Fruit fly (Drosophila melanogaster) Kc167 (cell line): ENCODE measurements around the gene REG.

Source experiments
- Myc ChIP-seq: fragments of >200 bp; optimal IDR thresholded peaks from 2 replicates; lab custom pipeline; 2017; ENCODE audit warnings: missing external identifiers
- Sin3A ChIP-seq: fragments of >200 bp; optimal IDR thresholded peaks from 2 replicates; lab custom pipeline; 2018; ENCODE audit warnings: missing external identifiers
- h ChIP-seq: fragments of >200 bp; optimal IDR thresholded peaks from 3 replicates; lab custom pipeline; 2018; ENCODE audit warnings: missing external identifiers
- insv ChIP-seq: fragments of >200 bp; optimal IDR thresholded peaks from 3 replicates; lab custom pipeline; 2018; ENCODE audit warnings: missing external identifiers
- psq ChIP-seq: fragments of >200 bp; optimal IDR thresholded peaks from 2 replicates; lab custom pipeline; 2017; ENCODE audit warnings: missing external identifiers
- ttk ChIP-seq: sonication (Bioruptor generic); optimal IDR thresholded peaks from 2 replicates; lab custom pipeline; 2017; ENCODE audit warnings: missing external identifiers

Gene REG

DNA sequence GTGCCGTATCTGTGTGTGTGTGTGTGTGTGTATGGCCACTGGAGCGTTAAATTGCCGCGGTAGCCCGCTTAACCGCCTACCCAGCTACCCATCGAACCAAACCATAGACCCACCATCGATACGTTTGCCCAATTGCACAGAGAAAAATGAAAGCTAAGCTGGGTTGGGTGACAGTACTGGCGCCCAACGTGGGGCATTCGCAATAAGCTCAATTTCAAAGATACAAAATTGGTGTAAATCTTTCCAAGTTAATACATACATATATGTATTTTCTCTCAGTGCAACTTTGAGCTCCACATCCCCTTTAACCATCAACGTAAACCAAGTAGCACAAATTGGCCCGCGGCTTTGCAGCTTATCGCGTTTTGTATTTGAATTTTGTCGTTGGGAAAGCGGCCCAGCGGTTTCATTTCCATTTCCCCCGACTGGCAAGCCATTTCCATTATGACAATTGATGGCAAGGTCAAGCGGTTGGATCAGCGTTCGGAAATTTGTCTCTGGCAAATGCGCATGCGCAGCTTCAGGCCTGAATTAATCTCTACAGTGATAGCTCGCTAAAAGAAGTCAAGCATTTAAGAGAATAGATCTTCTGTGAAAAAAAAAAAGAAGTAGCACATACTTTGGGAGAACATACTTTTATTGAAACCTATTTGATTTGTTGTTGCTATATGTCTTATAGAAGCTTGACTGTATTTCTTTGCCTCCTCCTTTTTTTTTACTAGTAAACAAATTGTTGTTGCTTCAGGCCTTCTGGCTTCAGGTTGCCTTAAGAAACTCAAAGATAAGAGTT, 20.5 kb downstream of the REG start:
- no peak for TF ChIP-seq ttk (lab: Kevin White, UChicago)
- TF ChIP-seq Sin3A (lab: Kevin White, UChicago) = no peak
- TF ChIP-seq psq (lab: Kevin White, UChicago) = no peak
- no peak for TF ChIP-seq insv (lab: Kevin White, UChicago)
- TF ChIP-seq h (lab: Kevin White, UChicago) = no peak
- TF ChIP-seq Myc (lab: Kevin White, UChicago) = no peak

DNA sequence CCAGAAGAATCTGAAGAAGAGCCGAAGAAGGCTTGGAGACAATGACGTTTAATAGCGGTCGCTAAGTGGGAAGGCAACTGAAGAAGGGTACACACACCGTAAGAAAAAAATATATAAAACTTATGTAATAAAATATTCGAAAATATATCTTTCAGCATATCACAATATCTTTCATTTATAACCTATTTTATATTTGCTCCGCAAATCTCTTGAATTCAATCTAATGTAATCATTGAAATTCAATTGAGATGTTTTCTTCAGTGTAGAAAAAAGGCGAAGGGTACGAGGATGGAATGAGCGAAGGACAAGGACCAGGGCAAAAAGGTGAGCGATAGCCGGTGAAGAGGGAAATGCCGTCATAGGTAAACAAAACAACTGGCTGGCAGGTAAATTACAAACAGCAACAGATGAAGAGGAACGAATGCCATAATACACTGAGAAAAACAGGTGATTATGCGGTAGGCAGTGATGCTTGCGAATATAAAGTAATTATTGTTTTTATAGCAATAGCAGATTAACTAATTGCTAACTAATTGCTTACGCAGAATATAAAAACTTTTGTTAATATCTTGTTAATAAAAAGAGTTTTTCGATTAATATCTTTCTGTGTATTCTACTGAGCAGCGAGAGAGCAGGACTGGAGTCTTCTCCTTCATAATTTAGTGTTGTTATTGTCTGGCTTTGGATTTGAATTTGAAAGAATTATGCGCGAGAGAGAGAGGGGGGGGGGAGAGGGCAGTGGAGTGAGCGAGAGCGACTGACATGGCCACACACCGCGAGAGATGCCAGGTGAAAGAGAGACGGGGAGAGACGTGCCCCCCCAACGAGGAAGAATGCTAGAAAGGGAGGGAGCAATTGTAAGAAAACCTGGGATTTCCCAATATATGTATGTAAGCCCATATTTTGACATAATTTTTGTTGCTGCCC, 21.9 kb downstream of the REG start:
- no peak for TF ChIP-seq psq (lab: Kevin White, UChicago)

DNA sequence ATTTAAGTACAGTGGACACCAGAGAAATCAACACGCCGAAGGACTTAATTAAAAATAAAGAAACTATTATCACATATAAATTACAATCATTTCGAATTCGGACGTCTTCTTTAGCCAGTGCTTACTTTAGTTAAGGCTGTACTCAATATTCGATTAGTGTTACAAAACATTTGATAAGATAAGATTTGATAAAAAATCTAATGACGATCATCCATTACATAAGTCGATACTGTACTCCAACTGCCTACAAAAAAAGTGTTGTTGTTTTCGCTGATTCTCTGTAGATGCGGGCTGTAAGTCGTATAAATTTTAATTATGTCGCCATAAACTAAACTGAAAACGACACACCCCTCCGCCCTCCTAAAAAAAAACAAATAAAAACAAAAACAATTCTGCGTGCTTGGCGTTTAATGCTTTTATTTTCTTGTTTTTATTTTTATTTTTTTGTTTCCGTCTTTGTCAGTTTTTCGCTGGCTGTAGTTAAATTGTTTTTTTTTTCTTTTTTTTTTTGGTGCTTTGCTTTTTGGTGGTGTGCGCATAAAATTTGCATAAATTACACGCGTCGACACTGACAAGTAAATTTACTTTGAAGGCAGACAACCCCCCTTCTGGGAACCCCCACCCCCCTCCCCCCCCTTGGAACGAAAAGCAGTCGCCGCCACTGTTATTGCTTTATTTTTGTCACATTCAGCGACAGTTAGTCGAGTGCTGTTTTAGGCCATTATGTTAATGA, 22.8 kb downstream of the REG start:
- TF ChIP-seq psq (lab: Kevin White, UChicago) (no peak), ttk (lab: Kevin White, UChicago) (no peak), Sin3A (lab: Kevin White, UChicago) (no peak), insv (lab: Kevin White, UChicago) (no peak), Myc (lab: Kevin White, UChicago) (no peak), h (lab: Kevin White, UChicago) (no peak)

DNA sequence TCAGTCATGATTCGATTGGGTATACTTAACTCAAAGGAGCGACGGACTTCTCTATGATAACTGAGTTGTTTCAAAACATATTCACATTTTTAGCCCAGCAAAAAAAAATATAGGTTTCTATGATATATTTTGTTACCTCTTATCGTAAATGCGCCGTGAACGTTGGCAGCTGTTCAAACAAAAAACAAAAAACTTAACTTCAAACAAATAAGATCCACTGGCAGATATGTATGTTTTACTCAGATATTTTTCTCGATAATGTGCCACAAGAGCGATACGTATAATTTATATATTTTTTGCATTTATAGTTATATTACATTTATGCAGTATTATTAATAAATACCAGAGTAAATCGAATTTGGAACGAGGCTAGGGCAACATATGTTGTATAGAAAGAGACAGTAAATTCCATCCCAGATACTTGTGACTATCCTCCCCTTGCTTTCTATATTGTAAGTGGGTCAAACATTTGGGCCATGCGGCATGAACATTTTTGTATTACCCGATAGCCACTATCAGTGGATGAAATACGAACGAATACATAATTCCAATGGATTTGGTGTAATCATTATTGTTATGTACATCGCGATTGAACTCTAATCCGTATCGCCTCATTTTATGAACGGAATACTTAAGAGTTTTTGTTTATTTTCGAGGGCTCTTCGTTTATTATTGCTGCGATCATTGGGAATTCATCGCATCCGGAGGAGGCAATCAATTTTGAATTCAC, 24.6 kb downstream of the REG start, which contains the start of gene CG32639:
CG32639 (minus strand) TSS at position 51 of the 730 bp plus-strand sequence.
- TF ChIP-seq h (lab: Kevin White, UChicago) (no peak), Sin3A (lab: Kevin White, UChicago) (no peak), psq (lab: Kevin White, UChicago) (no peak), ttk (lab: Kevin White, UChicago) (no peak), insv (lab: Kevin White, UChicago) (no peak), Myc (lab: Kevin White, UChicago) (no peak)

DNA sequence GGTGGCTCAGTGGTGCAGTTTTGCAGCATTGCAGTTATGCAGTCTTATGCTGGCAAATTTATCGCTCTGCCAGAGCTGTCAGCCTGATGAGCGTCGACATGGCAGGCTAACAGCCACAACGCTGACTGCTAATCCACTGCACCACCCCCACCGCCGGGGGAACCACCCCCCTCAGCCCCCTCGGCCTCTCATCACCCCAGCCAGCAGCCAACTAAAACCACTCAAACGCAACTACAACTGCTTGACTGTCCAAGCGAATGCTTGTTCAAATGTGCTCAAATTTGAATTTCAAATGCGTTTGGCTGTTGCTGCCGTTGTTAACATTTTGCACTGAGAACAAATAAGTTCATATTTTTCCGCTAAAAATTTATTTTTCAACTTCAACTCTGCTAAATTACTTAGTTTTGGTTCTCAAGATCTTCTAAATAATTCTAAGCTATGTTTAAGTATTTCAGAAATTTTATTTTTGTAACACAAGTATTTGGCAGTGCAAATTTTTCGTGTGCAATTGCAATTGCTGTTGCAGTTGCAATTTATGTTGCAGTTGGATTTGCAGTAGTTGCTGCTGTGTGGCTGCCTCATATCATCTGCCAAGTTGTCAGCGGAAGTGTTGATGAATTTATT, 26.3 kb downstream of the REG start:
- TF ChIP-seq Myc (lab: Kevin White, UChicago) (no peak), ttk (lab: Kevin White, UChicago) (no peak), Sin3A (lab: Kevin White, UChicago) (no peak), psq (lab: Kevin White, UChicago) (no peak), h (lab: Kevin White, UChicago) (no peak), insv (lab: Kevin White, UChicago) (no peak)

DNA sequence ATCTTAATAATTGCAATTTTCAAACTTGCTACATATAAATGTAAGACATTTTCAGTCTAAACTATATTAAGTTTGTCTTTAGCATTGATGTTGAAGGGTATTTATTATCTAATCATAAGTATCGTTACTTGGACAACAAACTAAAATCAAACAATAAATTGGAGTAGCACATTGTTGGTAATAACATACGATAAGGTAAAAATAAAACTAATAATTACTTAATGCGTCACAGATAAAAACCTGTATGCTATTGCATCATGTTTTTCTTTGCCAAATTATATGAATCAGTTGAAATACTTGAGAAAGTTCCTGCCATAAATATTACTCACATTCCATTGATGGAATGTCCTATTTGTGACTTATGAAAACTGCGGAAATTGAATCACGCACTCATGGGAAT, 28.7 kb downstream of the REG start:
- no peak for TF ChIP-seq Myc (lab: Kevin White, UChicago)
- TF ChIP-seq Sin3A (lab: Kevin White, UChicago) = no peak
- TF ChIP-seq psq (lab: Kevin White, UChicago) = no peak

DNA sequence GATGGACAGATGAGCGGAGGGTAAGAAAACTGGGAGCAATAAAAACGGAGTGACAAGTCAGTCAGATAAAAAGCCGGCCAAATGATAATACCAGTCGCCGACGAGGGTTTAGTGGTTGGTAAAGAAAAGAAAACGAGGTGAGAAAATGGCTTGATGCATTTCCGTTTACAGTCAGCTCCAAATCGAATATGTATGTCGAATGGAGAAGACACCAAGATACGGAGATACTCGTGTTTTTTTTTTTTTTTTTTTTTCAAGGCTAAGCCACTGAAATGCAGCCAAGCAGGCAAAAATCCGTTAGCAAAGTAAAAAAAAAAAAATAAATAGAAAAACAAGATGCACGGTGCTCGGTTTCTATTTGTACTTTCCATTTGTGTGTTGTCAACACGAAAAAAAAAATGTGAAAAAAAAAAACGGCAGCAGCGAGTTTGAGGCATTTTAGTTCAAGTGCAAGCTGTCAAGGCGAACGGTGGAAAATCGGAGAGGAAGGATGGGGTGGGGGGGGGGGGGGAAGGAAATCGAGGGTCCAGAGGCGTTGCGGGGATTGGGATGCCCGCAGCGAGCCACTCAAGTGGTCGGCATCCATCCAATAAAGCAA, 31.7 kb downstream of the REG start:
- no peak for TF ChIP-seq h (lab: Kevin White, UChicago)
- TF ChIP-seq ttk (lab: Kevin White, UChicago) = no peak
- TF ChIP-seq Sin3A (lab: Kevin White, UChicago) = no peak
- no peak for TF ChIP-seq Myc (lab: Kevin White, UChicago)

DNA sequence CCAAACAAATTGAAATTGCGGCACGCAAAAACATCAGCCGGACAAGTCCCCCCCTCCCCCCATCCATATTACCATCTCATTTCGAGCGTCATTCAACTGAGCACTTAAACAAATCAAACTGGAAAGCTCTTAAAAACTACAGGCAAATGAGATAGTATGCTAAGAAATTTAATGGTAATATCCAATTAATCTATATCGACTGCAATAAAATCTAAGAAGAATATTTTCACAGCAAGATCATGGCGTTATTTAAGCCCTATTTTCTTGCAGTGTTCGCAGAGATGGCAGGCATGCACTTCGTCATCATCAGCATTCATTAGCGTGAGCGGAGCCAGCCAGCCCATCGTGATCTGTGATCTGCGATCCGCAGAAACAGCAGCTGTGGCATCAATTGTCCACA, 32.3 kb downstream of the REG start:
- TF ChIP-seq h (lab: Kevin White, UChicago) = no peak
- no peak for TF ChIP-seq ttk (lab: Kevin White, UChicago)
- TF ChIP-seq Sin3A (lab: Kevin White, UChicago) = no peak
- TF ChIP-seq Myc (lab: Kevin White, UChicago) = no peak
- no peak for TF ChIP-seq psq (lab: Kevin White, UChicago)
- TF ChIP-seq insv (lab: Kevin White, UChicago) = no peak

DNA sequence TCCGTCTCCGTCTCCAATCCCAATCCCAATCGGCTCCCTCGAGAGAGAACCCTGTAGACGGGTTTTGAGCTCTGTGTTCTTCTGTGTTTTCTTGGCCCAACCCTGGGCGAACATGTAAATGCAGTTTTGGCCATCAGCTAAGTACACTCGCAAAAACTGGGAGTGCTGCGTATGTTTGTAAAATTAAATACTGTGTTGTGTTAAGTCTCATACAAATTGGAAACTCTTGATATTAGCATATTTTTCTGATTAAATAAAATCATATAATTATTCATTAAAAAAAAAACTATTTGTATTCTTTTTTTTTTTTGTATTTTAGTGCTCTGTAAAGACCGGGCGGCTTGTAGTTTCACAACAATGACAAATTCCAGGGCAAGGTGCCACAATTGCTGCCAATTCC, 33.6 kb downstream of the REG start:
- no peak for TF ChIP-seq Sin3A (lab: Kevin White, UChicago)
- no peak for TF ChIP-seq psq (lab: Kevin White, UChicago)
- no peak for TF ChIP-seq Myc (lab: Kevin White, UChicago)
- no peak for TF ChIP-seq ttk (lab: Kevin White, UChicago)
- no peak for TF ChIP-seq insv (lab: Kevin White, UChicago)
- no peak for TF ChIP-seq h (lab: Kevin White, UChicago)

DNA sequence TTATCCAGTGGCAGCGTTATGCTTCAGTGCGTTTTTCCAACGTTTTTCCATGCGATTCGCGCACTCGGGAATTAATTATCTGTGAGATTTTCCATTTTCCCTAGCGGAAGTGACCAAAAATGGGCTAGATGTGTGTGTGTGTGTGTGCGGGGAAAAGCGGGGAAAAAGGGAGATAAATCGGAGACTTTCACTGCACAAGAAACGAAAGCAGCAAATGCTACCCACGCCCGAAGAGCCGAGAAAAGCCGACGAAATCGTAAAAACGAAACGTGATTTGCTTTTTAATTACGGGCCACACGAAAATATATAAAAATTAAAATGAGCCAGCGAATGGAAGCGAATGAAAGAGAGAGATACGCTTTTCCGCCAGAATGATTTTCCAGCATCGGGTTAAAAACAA, 35.7 kb downstream of the REG start:
- no peak for TF ChIP-seq Sin3A (lab: Kevin White, UChicago)
- no peak for TF ChIP-seq insv (lab: Kevin White, UChicago)
- no peak for TF ChIP-seq h (lab: Kevin White, UChicago)
- TF ChIP-seq psq (lab: Kevin White, UChicago) = no peak
- no peak for TF ChIP-seq Myc (lab: Kevin White, UChicago)
- no peak for TF ChIP-seq ttk (lab: Kevin White, UChicago)
